Worm (Caenorhabditis elegans) whole organism, L1 larva: Measurements from ENCODE around the gene str-253.
A peak's percentile ranks its signal among the peaks of the same experiment; 100 is the strongest.

ENCODE experiments used
- C16A3.4 ChIP-seq: fragments of 150-350 bp; optimal IDR thresholded peaks from 2 replicates; lab custom pipeline; 2014; ENCODE audit warnings: missing biosample characterization, missing genetic modification characterization
- Y116A8C.19 ChIP-seq: sonication (generic microtip); optimal IDR thresholded peaks from 2 replicates; lab custom pipeline; 2016; ENCODE audit warnings: missing compliant biosample characterization, missing genetic modification characterization, borderline replicate concordance
- aha-1 ChIP-seq: fragments of 150-350 bp; optimal IDR thresholded peaks from 2 replicates; lab custom pipeline; 2014; ENCODE audit warnings: missing biosample characterization, missing genetic modification characterization
- alr-1 ChIP-seq: fragments of 200-800 bp; sonication (Bioruptor generic); optimal IDR thresholded peaks from 2 replicates; lab custom pipeline; 2018; ENCODE audit warnings: borderline replicate concordance, mild to moderate bottlenecking, missing genetic modification characterization, missing compliant biosample characterization
- ama-1 ChIP-seq: fragments of 150-350 bp; optimal IDR thresholded peaks from 2 replicates; lab custom pipeline; 2014
- blmp-1 ChIP-seq: fragments of 150-350 bp; optimal IDR thresholded peaks from 2 replicates; lab custom pipeline; 2014; ENCODE audit warnings: missing biosample characterization, missing genetic modification characterization
- ceh-63 ChIP-seq: fragments of 200-800 bp; sonication (Bioruptor generic); optimal IDR thresholded peaks from 2 replicates; lab custom pipeline; 2018; ENCODE audit warnings: mild to moderate bottlenecking, missing genetic modification characterization, missing compliant biosample characterization
- ceh-8 ChIP-seq: fragments of 200-800 bp; sonication (Bioruptor generic); optimal IDR thresholded peaks from 2 replicates; lab custom pipeline; 2018; ENCODE audit warnings: mild to moderate bottlenecking, missing genetic modification characterization, moderate library complexity, missing compliant biosample characterization
- ceh-88 ChIP-seq: fragments of 200-800 bp; sonication (Bioruptor generic); IDR thresholded peaks from 2 replicates; pipeline ENCODE4 v1.3.6; 2022; ENCODE audit warnings: missing genetic modification characterization, missing compliant biosample characterization
- ceh-90 ChIP-seq: sonication (generic microtip); optimal IDR thresholded peaks from 2 replicates; lab custom pipeline; 2016; ENCODE audit warnings: missing genetic modification characterization, missing compliant biosample characterization
- dpl-1 ChIP-seq, 3 experiments: fragments of 150-350 bp in 2 of 3; sonication (generic microtip) in 1 of 3; optimal IDR thresholded peaks; 2 replicates each; lab custom pipeline; 2014 to 2017; ENCODE audit warnings: missing biosample characterization in 3 of 3, missing genetic modification characterization in 3 of 3, missing genetic modification reagents in 3 of 3
- dsc-1 ChIP-seq: sonication (generic microtip); optimal IDR thresholded peaks from 2 replicates; lab custom pipeline; 2016; ENCODE audit warnings: mild to moderate bottlenecking, missing genetic modification characterization, missing compliant biosample characterization
- efl-1 ChIP-seq, 4 experiments: fragments of 150-350 bp; optimal IDR thresholded peaks in 3 of 4; peaks in 1 of 4; 1 replicate in 1 of 4; 2 replicates in 3 of 4; lab custom pipeline; 2014; ENCODE audit warnings: missing biosample characterization in 2 of 4, missing genetic modification characterization in 2 of 4, missing genetic modification reagents in 2 of 4
- efl-3 ChIP-seq: fragments of 200-800 bp; sonication (Bioruptor generic); optimal IDR thresholded peaks from 2 replicates; lab custom pipeline; 2018; ENCODE audit warnings: mild to moderate bottlenecking, missing genetic modification characterization, missing compliant biosample characterization
- egl-27 ChIP-seq, 2 experiments: fragments of 150-350 bp in 1 of 2; sonication (generic microtip); optimal IDR thresholded peaks; 3 replicates each; lab custom pipeline; 2017 to 2018; ENCODE audit warnings: missing biosample characterization in 2 of 2, missing genetic modification characterization in 2 of 2, missing genetic modification reagents in 2 of 2
- elt-2 ChIP-seq: sonication (generic microtip); optimal IDR thresholded peaks from 2 replicates; lab custom pipeline; 2016; ENCODE audit warnings: missing genetic modification characterization, mild to moderate bottlenecking, inconsistent platforms, missing compliant biosample characterization, missing genetic modification reagents
- elt-3 ChIP-seq, 6 experiments: fragments of 150-350 bp in 1 of 6; sonication (generic microtip); optimal IDR thresholded peaks; 2 replicates each; lab custom pipeline; 2017 to 2018; ENCODE audit warnings: missing biosample characterization in 6 of 6, missing genetic modification characterization in 6 of 6, inconsistent platforms in 1 of 6
- ets-5 ChIP-seq: fragments of 200-800 bp; sonication (Bioruptor generic); IDR thresholded peaks from 2 replicates; pipeline ENCODE4 v1.3.6; 2022; ENCODE audit warnings: missing genetic modification characterization, missing compliant biosample characterization
- fkh-8 ChIP-seq: sonication (generic microtip); optimal IDR thresholded peaks from 2 replicates; lab custom pipeline; 2016; ENCODE audit warnings: mild to moderate bottlenecking, missing genetic modification characterization, missing compliant biosample characterization
- hlh-17 ChIP-seq: fragments of 200-800 bp; sonication (Bioruptor generic); optimal IDR thresholded peaks from 2 replicates; lab custom pipeline; 2018; ENCODE audit warnings: missing genetic modification characterization, mild to moderate bottlenecking, missing compliant biosample characterization, moderate library complexity, borderline replicate concordance
- isw-1 ChIP-seq: fragments of 200-800 bp; sonication (Bioruptor generic); IDR thresholded peaks from 2 replicates; pipeline ENCODE4 v1.3.6; 2022; ENCODE audit warnings: missing genetic modification characterization, missing compliant biosample characterization
- jun-1 ChIP-seq: fragments of 150-350 bp; optimal IDR thresholded peaks from 2 replicates; lab custom pipeline; 2014; ENCODE audit warnings: missing biosample characterization, missing genetic modification reagents, missing genetic modification characterization
- lin-14 ChIP-seq: fragments of 200-800 bp; sonication (Bioruptor generic); optimal IDR thresholded peaks from 2 replicates; lab custom pipeline; 2018; ENCODE audit warnings: mild to moderate bottlenecking, missing genetic modification characterization, moderate library complexity, missing compliant biosample characterization
- lin-35 ChIP-seq, 2 experiments: fragments of 150-350 bp; optimal IDR thresholded peaks; 2 replicates each; lab custom pipeline; 2014; ENCODE audit warnings: missing biosample characterization in 2 of 2, missing genetic modification characterization in 2 of 2, missing genetic modification reagents in 2 of 2
- lsy-2 ChIP-seq, 2 experiments: fragments of 150-350 bp; optimal IDR thresholded peaks; 2 replicates each; lab custom pipeline; 2014; ENCODE audit warnings: missing biosample characterization in 2 of 2, missing genetic modification characterization in 2 of 2
- mab-9 ChIP-seq: fragments of 200-800 bp; sonication (Bioruptor generic); IDR thresholded peaks from 2 replicates; pipeline ENCODE4 v1.3.6; 2022; ENCODE audit warnings: missing genetic modification reagents, missing genetic modification characterization, missing compliant biosample characterization
- mdl-1 ChIP-seq, 2 experiments: fragments of 150-350 bp; optimal IDR thresholded peaks; 2 replicates each; lab custom pipeline; 2014 to 2017; ENCODE audit warnings: missing biosample characterization in 2 of 2, missing genetic modification characterization in 2 of 2, inconsistent platforms in 1 of 2
- mep-1 ChIP-seq: fragments of 150-350 bp; optimal IDR thresholded peaks from 2 replicates; lab custom pipeline; 2014; ENCODE audit warnings: missing biosample characterization, missing genetic modification characterization
- nhr-19 ChIP-seq: fragments of 200-800 bp; sonication (Bioruptor generic); conservative IDR thresholded peaks from 2 replicates; pipeline ENCODE4 v1.3.6; 2022; ENCODE audit warnings: missing genetic modification characterization, missing compliant biosample characterization
- nhr-20 ChIP-seq: sonication (generic microtip); optimal IDR thresholded peaks from 2 replicates; lab custom pipeline; 2016; ENCODE audit warnings: mild to moderate bottlenecking, missing genetic modification characterization, missing compliant biosample characterization
- nhr-237 ChIP-seq: fragments of 150-350 bp; optimal IDR thresholded peaks from 2 replicates; lab custom pipeline; 2014; ENCODE audit warnings: missing biosample characterization, missing genetic modification characterization
- nhr-71 ChIP-seq: sonication (generic microtip); optimal IDR thresholded peaks from 2 replicates; lab custom pipeline; 2016; ENCODE audit warnings: mild to moderate bottlenecking, missing genetic modification characterization, moderate library complexity, missing compliant biosample characterization
- nhr-77 ChIP-seq: fragments of 150-350 bp; optimal IDR thresholded peaks from 2 replicates; lab custom pipeline; 2014; ENCODE audit warnings: missing biosample characterization, missing genetic modification characterization
- nhr-85 ChIP-seq: sonication (generic microtip); peaks from one replicate; lab custom pipeline; 2016; ENCODE audit warnings: missing genetic modification characterization, inconsistent platforms, missing compliant biosample characterization
- rnt-1 ChIP-seq: sonication (generic microtip); optimal IDR thresholded peaks from 2 replicates; lab custom pipeline; 2016; ENCODE audit warnings: mild to moderate bottlenecking, missing genetic modification characterization, moderate library complexity, missing compliant biosample characterization
- skn-1 ChIP-seq: fragments of 150-350 bp; optimal IDR thresholded peaks from 2 replicates; lab custom pipeline; 2014; ENCODE audit warnings: missing biosample characterization, missing genetic modification characterization
- snpc-4 ChIP-seq: fragments of 150-350 bp; optimal IDR thresholded peaks from 2 replicates; lab custom pipeline; 2014; ENCODE audit warnings: missing biosample characterization, missing genetic modification characterization
- snu-23 ChIP-seq: sonication (generic microtip); optimal IDR thresholded peaks from 2 replicates; lab custom pipeline; 2016; ENCODE audit warnings: missing genetic modification characterization, missing compliant biosample characterization
- sox-4 ChIP-seq: sonication (generic microtip); optimal IDR thresholded peaks from 2 replicates; lab custom pipeline; 2016; ENCODE audit warnings: missing genetic modification characterization, missing compliant biosample characterization
- sptf-1 ChIP-seq: fragments of 150-350 bp; optimal IDR thresholded peaks from 2 replicates; lab custom pipeline; 2014; ENCODE audit warnings: missing biosample characterization, missing genetic modification characterization
- tbx-2 ChIP-seq: sonication (generic microtip); optimal IDR thresholded peaks from 2 replicates; lab custom pipeline; 2016; ENCODE audit warnings: missing genetic modification characterization, missing compliant biosample characterization
- unc-30 ChIP-seq: sonication (generic microtip); optimal IDR thresholded peaks from 2 replicates; lab custom pipeline; 2017; ENCODE audit warnings: missing biosample characterization, missing genetic modification characterization
- unc-62 ChIP-seq: fragments of 150-350 bp; optimal IDR thresholded peaks from 2 replicates; lab custom pipeline; 2014; ENCODE audit warnings: missing biosample characterization, missing genetic modification reagents, missing genetic modification characterization
- ztf-11 ChIP-seq, 2 experiments: sonication (generic microtip); optimal IDR thresholded peaks; 2 replicates each; lab custom pipeline; 2016 to 2017; ENCODE audit warnings: missing genetic modification characterization in 2 of 2, missing biosample characterization in 1 of 2, missing compliant biosample characterization in 1 of 2
- ztf-4 ChIP-seq: fragments of 150-350 bp; optimal IDR thresholded peaks from 2 replicates; lab custom pipeline; 2014; ENCODE audit warnings: missing biosample characterization, missing genetic modification characterization

str-253 gene

DNA sequence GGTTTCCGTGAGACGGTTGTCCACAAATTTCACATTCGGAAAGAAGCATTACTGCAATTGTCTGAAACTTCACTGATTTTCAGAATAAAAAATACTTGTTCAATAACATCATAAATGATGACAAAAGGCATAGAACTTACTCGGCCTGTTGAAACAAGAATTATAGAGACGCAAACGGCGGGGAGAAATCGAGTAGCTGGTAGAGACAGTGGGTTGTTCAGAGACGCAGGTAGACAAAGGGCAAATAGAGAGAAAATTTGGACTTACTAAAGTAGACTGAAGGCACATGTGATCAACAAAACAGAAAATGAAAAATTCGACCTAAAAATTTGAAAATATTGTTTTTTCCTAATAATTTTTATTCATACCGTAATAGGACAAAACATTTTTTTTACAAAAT is 5.3 kb upstream of the str-253 start, which contains the start of gene nhr-182:
nhr-182 (minus strand) TSS at position 178 of the 400 bp plus-strand sequence.
- no peak for TF ChIP-seq fkh-8
- TF ChIP-seq dsc-1 (tag; lab: Kevin White, UChicago) = no peak
- peak; percentile 57 for TF ChIP-seq snu-23
- peak; percentile 92 for TF ChIP-seq nhr-20 (tag; lab: Kevin White, UChicago)
- TF ChIP-seq tbx-2 (tag; lab: Kevin White, UChicago) = peak; percentile 24
- peak; percentile 2 to 43 for TF ChIP-seq lsy-2 (tag; optimal IDR thresholded peaks at IDR 0.05; lab: Kevin White, UChicago)
- TF ChIP-seq snpc-4 = no peak
- TF ChIP-seq efl-1 (optimal IDR thresholded peaks at IDR 0.05; lab: Kevin White, UChicago) = peak; percentile 36 to 51
- TF ChIP-seq efl-1 (GFP tag; optimal IDR thresholded peaks at IDR 0.05 in 1 of 2; lab: Kevin White, UChicago) = no peak
- no peak for TF ChIP-seq ets-5 (GFP tag; lab: Robert Waterston, UW)
- TF ChIP-seq blmp-1 (tag; lab: Kevin White, UChicago) = peak; percentile 61
- TF ChIP-seq nhr-71 (tag; lab: Kevin White, UChicago) = peak; percentile 57
- no peak for TF ChIP-seq nhr-77 (tag; lab: Kevin White, UChicago)
- TF ChIP-seq ceh-8 = no peak
- peak; percentile 34 for TF ChIP-seq mep-1 (tag; lab: Kevin White, UChicago)
- TF ChIP-seq skn-1 (tag; lab: Kevin White, UChicago) = peak; percentile 97
- TF ChIP-seq lin-35 (GFP tag; optimal IDR thresholded peaks at IDR 0.05; lab: Kevin White, UChicago) = peak in 1 of 2 experiments; percentile 56
- TF ChIP-seq nhr-85 = peak; percentile 80
- TF ChIP-seq dpl-1 (GFP tag; optimal IDR thresholded peaks at IDR 0.05; lab: Kevin White, UChicago) = peak in 1 of 3 experiments; percentile 20
- no peak for TF ChIP-seq sptf-1
- no peak for TF ChIP-seq ztf-4 (tag; lab: Kevin White, UChicago)
- no peak for TF ChIP-seq Y116A8C.19 (tag; lab: Kevin White, UChicago)
- TF ChIP-seq rnt-1 (tag; lab: Kevin White, UChicago) = peak; percentile 1
- no peak for TF ChIP-seq lin-14 (GFP tag; lab: Kevin White, UChicago)
- TF ChIP-seq elt-3 (tag; optimal IDR thresholded peaks at IDR 0.05; lab: Kevin White, UChicago) = peak in 1 of 6 experiments; percentile 6

DNA sequence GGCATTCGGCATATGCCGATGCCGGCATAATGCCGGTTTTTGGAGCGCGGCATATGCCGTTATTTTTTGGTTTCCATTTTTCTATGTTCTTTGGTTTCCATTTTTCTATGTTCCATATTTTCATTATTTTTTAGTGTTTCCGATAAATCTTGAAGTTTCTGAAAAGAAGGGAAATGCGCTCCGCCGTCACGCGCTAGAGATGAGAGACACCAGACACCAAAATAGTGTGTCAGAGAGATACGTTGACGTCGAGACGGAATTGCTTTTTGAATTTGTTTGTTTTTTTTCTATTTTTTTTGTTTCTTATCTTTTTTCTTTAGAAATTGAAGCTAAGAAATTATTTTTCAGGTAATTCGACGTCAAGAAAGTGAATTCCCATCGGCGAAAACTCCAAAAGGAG is 788 bp upstream of the str-253 start, which contains the start of gene F41B5.1:
F41B5.1 (plus strand) TSS at position 343 of the 400 bp plus-strand sequence.
- TF ChIP-seq lsy-2 (tag; optimal IDR thresholded peaks at IDR 0.05; lab: Kevin White, UChicago) (peak in 1 of 2 experiments; percentile 3), isw-1 (peak; percentile 9; the same call in 1 of the 2 replicates)

DNA sequence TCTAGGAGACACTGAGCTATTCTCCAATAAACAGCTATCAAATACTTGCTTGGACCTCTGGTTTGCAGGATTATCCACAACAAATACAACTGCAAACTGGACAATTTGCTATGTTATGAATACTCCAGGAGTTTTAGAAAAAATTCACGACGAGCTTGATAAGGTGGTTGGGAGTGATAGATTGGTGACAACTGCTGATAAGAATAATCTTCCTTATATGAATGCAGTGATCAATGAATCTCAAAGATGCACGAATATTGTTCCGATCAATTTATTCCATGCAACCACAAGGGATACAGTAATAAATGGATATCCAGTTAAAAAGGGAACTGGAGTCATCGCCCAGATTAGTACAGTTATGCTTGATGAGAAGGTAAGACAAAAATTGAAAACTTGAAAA is 2.6 kb downstream of the str-253 start:
- no peak for TF ChIP-seq ama-1 (lab: Kevin White, UChicago)
- peak; percentile 2 for TF ChIP-seq elt-2 (tag; lab: Kevin White, UChicago)

DNA sequence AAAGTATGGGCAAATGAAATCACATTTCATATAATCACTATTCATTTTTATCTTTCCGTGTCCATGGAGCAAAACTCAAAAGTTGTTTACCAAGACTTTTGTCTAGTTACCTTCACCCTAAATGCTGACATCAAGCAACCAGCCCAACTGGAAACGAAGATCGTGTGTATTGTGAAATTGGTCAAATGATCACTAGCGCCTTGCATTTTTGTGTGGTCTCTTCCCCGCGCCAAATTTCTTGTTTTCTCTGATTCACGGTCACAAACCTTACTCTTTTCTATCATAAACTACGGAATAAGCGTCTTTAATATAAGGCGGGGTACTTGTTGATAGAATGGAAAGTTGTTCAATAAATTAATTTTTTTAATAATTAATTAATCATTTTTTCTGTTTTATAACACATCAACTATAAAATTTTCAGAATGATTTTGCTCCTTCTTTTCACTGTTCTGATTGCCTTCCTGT is 4.2 kb downstream of the str-253 start, which contains the start of gene cyp-33C7:
cyp-33C7 (plus strand) TSS at position 415 of the 465 bp plus-strand sequence.
- peak; percentile 19 to 23 for TF ChIP-seq lsy-2 (tag; optimal IDR thresholded peaks at IDR 0.05; lab: Kevin White, UChicago)
- TF ChIP-seq ceh-88 (GFP tag; lab: Robert Waterston, UW) = no peak
- peak; percentile 19 for TF ChIP-seq mep-1 (tag; lab: Kevin White, UChicago)
- TF ChIP-seq nhr-77 (tag; lab: Kevin White, UChicago) = no peak
- no peak for TF ChIP-seq efl-3 (GFP tag; lab: Kevin White, UChicago)
- TF ChIP-seq C16A3.4 (tag; lab: Kevin White, UChicago) = peak; percentile 25
- no peak for TF ChIP-seq alr-1 (tag; lab: Kevin White, UChicago)
- TF ChIP-seq ets-5 (GFP tag; lab: Robert Waterston, UW) = no peak
- no peak for TF ChIP-seq rnt-1 (tag; lab: Kevin White, UChicago)
- no peak for TF ChIP-seq egl-27 (tag; optimal IDR thresholded peaks at IDR 0.05; lab: Kevin White, UChicago)
- no peak for TF ChIP-seq dsc-1 (tag; lab: Kevin White, UChicago)
- TF ChIP-seq unc-62 (GFP tag; lab: Kevin White, UChicago) = no peak
- no peak for TF ChIP-seq aha-1 (tag; lab: Kevin White, UChicago)
- TF ChIP-seq ztf-11 (tag; optimal IDR thresholded peaks at IDR 0.05; lab: Kevin White, UChicago) = no peak
- no peak for TF ChIP-seq hlh-17 (GFP tag; lab: Kevin White, UChicago)
- no peak for TF ChIP-seq mab-9 (GFP tag; lab: Robert Waterston, UW)
- TF ChIP-seq skn-1 (tag; lab: Kevin White, UChicago) = peak; percentile 81
- TF ChIP-seq ceh-90 = no peak
- TF ChIP-seq jun-1 (tag; lab: Kevin White, UChicago) = peak; percentile 46
- TF ChIP-seq unc-30 (tag; lab: Kevin White, UChicago) = no peak
- peak; percentile 75 for TF ChIP-seq elt-2 (tag; lab: Kevin White, UChicago)
- TF ChIP-seq nhr-19 (GFP tag; lab: Robert Waterston, UW) = no peak
- TF ChIP-seq ceh-63 (GFP tag; lab: Kevin White, UChicago) = no peak
- TF ChIP-seq fkh-8 = peak; percentile 2
- no peak for TF ChIP-seq nhr-237 (tag; lab: Kevin White, UChicago)
- no peak for TF ChIP-seq sox-4 (tag; lab: Kevin White, UChicago)
- TF ChIP-seq elt-3 (tag; optimal IDR thresholded peaks at IDR 0.05; lab: Kevin White, UChicago) = peak in 1 of 6 experiments; percentile 37
- peak in 1 of 2 experiments; percentile 50 for TF ChIP-seq mdl-1 (tag; optimal IDR thresholded peaks at IDR 0.05; lab: Kevin White, UChicago)
